Fruit fly (Drosophila melanogaster) whole organism, embryonic: ENCODE measurements around the gene sky.
A peak's percentile ranks its signal among the peaks of the same experiment; 100 is the strongest.

Experiments used
- Aef1 ChIP-seq: fragments of 200-800 bp; sonication (Bioruptor generic); IDR thresholded peaks from 3 replicates; pipeline ENCODE4 v1.3.6; 2022; ENCODE audit warnings: missing biosample characterization, missing genetic modification characterization
- CG10543 ChIP-seq: fragments of 200-800 bp; sonication (Bioruptor generic); optimal IDR thresholded peaks from 3 replicates; lab custom pipeline; 2017; ENCODE audit warnings: missing biosample characterization, mild to moderate bottlenecking, missing genetic modification characterization, moderate library complexity
- CG18262 ChIP-seq: fragments of 200-800 bp; optimal IDR thresholded peaks from 3 replicates; lab custom pipeline; 2019; ENCODE audit warnings: missing biosample characterization, mild to moderate bottlenecking, missing genetic modification characterization, moderate library complexity
- CG8478 ChIP-seq: fragments of >200 bp; optimal IDR thresholded peaks from 2 replicates; lab custom pipeline; 2018
- CG9215 ChIP-seq: fragments of 200-800 bp; sonication (Bioruptor generic); IDR thresholded peaks from 2 replicates; pipeline ENCODE4 v1.3.6; 2022; ENCODE audit warnings: missing biosample characterization, missing genetic modification characterization
- CrebB ChIP-seq: fragments of 200-800 bp; sonication (Bioruptor generic); optimal IDR thresholded peaks from 3 replicates; lab custom pipeline; 2018; ENCODE audit warnings: missing biosample characterization, mild to moderate bottlenecking, missing genetic modification characterization
- Hr51 ChIP-seq, 2 experiments: fragments of 200-800 bp; sonication (Bioruptor generic); optimal IDR thresholded peaks; 2 replicates in 1 of 2; 3 replicates in 1 of 2; lab custom pipeline; 2016 to 2018; ENCODE audit warnings: missing biosample characterization in 2 of 2, missing genetic modification characterization in 2 of 2, mild to moderate bottlenecking in 1 of 2, moderate library complexity in 1 of 2
- sc ChIP-seq, 3 experiments: fragments of >200 bp in 2 of 3; fragments of 200-800 bp in 1 of 3; sonication (Bioruptor generic) in 1 of 3; optimal IDR thresholded peaks; 2 replicates in 2 of 3; 3 replicates in 1 of 3; lab custom pipeline; 2017; ENCODE audit warnings: mild to moderate bottlenecking in 1 of 3, missing biosample characterization in 1 of 3, missing genetic modification characterization in 1 of 3, missing genetic modification reagents in 1 of 3
- vnd ChIP-seq: fragments of 200-800 bp; sonication (Bioruptor generic); IDR thresholded peaks from 3 replicates; pipeline ENCODE4 v1.3.6; 2022; ENCODE audit warnings: missing biosample characterization, missing genetic modification characterization; ENCODE audit not compliant: partially characterized antibody
- zfh2 ChIP-seq: fragments of 200-800 bp; sonication (Bioruptor generic); optimal IDR thresholded peaks from 2 replicates; lab custom pipeline; 2016; ENCODE audit warnings: missing biosample characterization, missing genetic modification characterization

DNA sequence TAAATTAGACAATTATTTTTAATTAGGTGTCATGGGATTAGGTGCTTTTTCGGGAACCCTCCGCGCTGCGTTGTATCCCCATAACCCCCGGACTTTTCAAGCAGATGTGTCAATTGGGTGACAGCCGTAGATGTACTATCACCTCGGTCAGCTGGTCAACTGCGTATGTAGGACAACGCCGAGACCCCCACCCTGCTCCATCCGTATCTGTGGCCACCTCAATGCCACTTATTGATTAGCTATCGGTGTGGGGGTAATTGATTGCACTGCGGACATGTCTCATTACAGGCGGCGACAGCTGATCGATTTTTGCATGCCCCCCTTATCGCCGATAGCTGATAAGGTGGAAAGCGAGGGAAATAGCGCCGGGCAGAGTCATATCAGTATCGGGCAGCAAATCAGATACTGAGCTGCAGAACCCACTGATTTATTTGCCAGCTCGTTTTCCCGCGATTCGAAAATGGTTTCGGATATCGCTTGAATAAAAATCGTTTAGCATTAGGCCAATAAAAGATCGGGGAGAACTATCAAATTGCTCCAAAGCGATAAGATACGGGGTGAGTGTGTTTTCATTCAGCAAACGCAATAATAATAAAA, 35.0 kb downstream of the sky start:
- no peak for TF ChIP-seq CG8478 (lab: Kevin White, UChicago)
- TF ChIP-seq zfh2 (GFP tag; lab: Kevin White, UChicago) = no peak
- peak; percentile 32 for TF ChIP-seq CG10543 (GFP tag; lab: Kevin White, UChicago)
- no peak for TF ChIP-seq Aef1
- TF ChIP-seq vnd (GFP tag; lab: Robert Waterston, UW) = no peak
- no peak for TF ChIP-seq sc (optimal IDR thresholded peaks at IDR 0.05; lab: Kevin White, UChicago)
- no peak for TF ChIP-seq sc (GFP tag; optimal IDR thresholded peaks at IDR 0.05; lab: Kevin White, UChicago)
- TF ChIP-seq CrebB (tag; lab: Kevin White, UChicago) = no peak
- no peak for TF ChIP-seq Hr51 (GFP tag; optimal IDR thresholded peaks at IDR 0.05; lab: Kevin White, UChicago)
- TF ChIP-seq CG18262 = no peak
- no peak for TF ChIP-seq CG9215
